Fruit fly (Drosophila melanogaster) S2 (cell line): ENCODE data around the gene CG14543.

ENCODE experiments used
- CG8478 ChIP-seq: fragments of >200 bp; optimal IDR thresholded peaks from 2 replicates; lab custom pipeline; 2018
- CTCF ChIP-seq, 2 experiments: fragments of >200 bp; optimal IDR thresholded peaks; 2 replicates each; lab custom pipeline; 2018

DNA sequence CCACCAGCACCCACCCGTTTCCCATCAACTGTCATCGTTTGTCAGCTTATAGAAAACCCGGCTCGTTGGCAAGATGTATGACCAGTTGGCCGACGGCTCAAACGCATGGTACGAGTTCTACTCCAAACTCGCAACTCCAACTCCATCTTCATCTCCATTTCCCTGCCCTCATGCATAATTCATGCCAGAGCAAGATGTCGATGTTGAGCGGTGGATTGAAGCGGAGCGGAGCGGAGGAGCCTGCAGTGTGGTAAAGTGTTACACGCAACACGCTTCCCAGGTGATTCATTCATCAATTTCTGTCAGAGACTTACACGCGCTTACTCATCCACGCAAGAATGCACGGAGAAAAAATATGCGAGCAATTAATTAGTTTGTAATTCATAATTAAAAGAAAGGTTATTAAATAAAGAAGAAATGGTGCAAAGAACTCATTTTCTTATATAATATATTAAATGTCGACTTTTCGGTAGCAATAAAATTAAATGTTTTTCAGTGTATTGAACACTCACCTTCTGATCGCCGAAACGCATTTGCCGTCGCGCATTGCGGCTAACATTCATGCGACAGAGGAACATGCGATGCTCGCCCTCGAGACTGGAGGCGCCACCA is 25.1 kb downstream of the CG14543 start:
- no peak for TF ChIP-seq CG8478
- no peak for TF ChIP-seq CTCF (optimal IDR thresholded peaks at IDR 0.05; lab: Kevin White, UChicago)
